Worm (Caenorhabditis elegans) whole organism, midembryonic: Measurements from ENCODE around the gene dct-11.

ENCODE experiments used
- klf-2 ChIP-seq: fragments of 200-800 bp; sonication (Bioruptor generic); conservative IDR thresholded peaks from 2 replicates; pipeline ENCODE4 v1.3.6; 2022; ENCODE audit warnings: missing genetic modification reagents, missing genetic modification characterization, missing compliant biosample characterization
- tab-1 ChIP-seq: fragments of 200-800 bp; sonication (Bioruptor generic); IDR thresholded peaks from 2 replicates; pipeline ENCODE4 v1.3.6; 2022; ENCODE audit warnings: missing genetic modification characterization, missing compliant biosample characterization

- TF ChIP-seq klf-2 (GFP tag; lab: Robert Waterston, UW) (no peak), tab-1 (no peak)
Observed at ce11 chrX:5839143-5839542, 435 bp downstream of the dct-11 start.
